Worm (Caenorhabditis elegans) whole organism, midembryonic: ENCODE results near the gene Y38E10A.28.

Experiments used
- T22C8.4 ChIP-seq: fragments of 200-800 bp; sonication (Bioruptor generic); IDR thresholded peaks from 2 replicates; pipeline ENCODE4 v1.3.6; 2022; ENCODE audit warnings: missing genetic modification characterization, missing compliant biosample characterization
- cog-1 ChIP-seq: sonication (generic microtip); optimal IDR thresholded peaks from 2 replicates; lab custom pipeline; 2016; ENCODE audit warnings: missing genetic modification characterization, missing compliant biosample characterization
- flt-1 ChIP-seq: fragments of 200-800 bp; sonication (Bioruptor generic); IDR thresholded peaks from 2 replicates; pipeline ENCODE4 v1.3.6; 2022; ENCODE audit warnings: missing genetic modification characterization, missing compliant biosample characterization
- klf-2 ChIP-seq: fragments of 200-800 bp; sonication (Bioruptor generic); conservative IDR thresholded peaks from 2 replicates; pipeline ENCODE4 v1.3.6; 2022; ENCODE audit warnings: missing genetic modification reagents, missing genetic modification characterization, missing compliant biosample characterization
- med-1 ChIP-seq: sonication (generic microtip); optimal IDR thresholded peaks from 2 replicates; lab custom pipeline; 2017; ENCODE audit warnings: missing genetic modification characterization, mild to moderate bottlenecking, missing compliant biosample characterization, antibody characterized with exemption, missing genetic modification reagents; ENCODE audit not compliant: insufficient read depth
- ref-1 ChIP-seq: fragments of 200-800 bp; sonication (Bioruptor generic); conservative IDR thresholded peaks from 2 replicates; pipeline ENCODE4 v1.3.6; 2022; ENCODE audit warnings: missing genetic modification reagents, missing genetic modification characterization, missing compliant biosample characterization
- tab-1 ChIP-seq: fragments of 200-800 bp; sonication (Bioruptor generic); IDR thresholded peaks from 2 replicates; pipeline ENCODE4 v1.3.6; 2022; ENCODE audit warnings: missing genetic modification characterization, missing compliant biosample characterization
- ztf-23 ChIP-seq: fragments of 200-800 bp; sonication (Bioruptor generic); IDR thresholded peaks from 2 replicates; pipeline ENCODE4 v1.3.6; 2022; ENCODE audit warnings: missing genetic modification reagents, missing genetic modification characterization, missing compliant biosample characterization
- ztf-29 ChIP-seq: fragments of 200-800 bp; sonication (Bioruptor generic); IDR thresholded peaks from 2 replicates; pipeline ENCODE4 v1.3.6; 2022; ENCODE audit warnings: missing genetic modification reagents, missing genetic modification characterization, missing compliant biosample characterization

- no peak for TF ChIP-seq tab-1 (GFP tag; lab: Robert Waterston, UW)
- TF ChIP-seq T22C8.4 (GFP tag; lab: Robert Waterston, UW) = no peak
- no peak for TF ChIP-seq cog-1
- TF ChIP-seq flt-1 (GFP tag; lab: Robert Waterston, UW) = no peak
- TF ChIP-seq ztf-29 (GFP tag; lab: Robert Waterston, UW) = no peak
- TF ChIP-seq ref-1 (GFP tag; lab: Robert Waterston, UW) = no peak
- no peak for TF ChIP-seq med-1 (GFP tag; lab: Kevin White, UChicago)
- TF ChIP-seq klf-2 (GFP tag; lab: Robert Waterston, UW) = no peak
- TF ChIP-seq ztf-23 (GFP tag; lab: Robert Waterston, UW) = no peak
These were observed 32.4 kb downstream of the Y38E10A.28 start for ce11 chrII:12661930-12662329.
